Fruit fly (Drosophila melanogaster): ENCODE measurements around the gene Sfp79B.

Sfp79B gene

DNA sequence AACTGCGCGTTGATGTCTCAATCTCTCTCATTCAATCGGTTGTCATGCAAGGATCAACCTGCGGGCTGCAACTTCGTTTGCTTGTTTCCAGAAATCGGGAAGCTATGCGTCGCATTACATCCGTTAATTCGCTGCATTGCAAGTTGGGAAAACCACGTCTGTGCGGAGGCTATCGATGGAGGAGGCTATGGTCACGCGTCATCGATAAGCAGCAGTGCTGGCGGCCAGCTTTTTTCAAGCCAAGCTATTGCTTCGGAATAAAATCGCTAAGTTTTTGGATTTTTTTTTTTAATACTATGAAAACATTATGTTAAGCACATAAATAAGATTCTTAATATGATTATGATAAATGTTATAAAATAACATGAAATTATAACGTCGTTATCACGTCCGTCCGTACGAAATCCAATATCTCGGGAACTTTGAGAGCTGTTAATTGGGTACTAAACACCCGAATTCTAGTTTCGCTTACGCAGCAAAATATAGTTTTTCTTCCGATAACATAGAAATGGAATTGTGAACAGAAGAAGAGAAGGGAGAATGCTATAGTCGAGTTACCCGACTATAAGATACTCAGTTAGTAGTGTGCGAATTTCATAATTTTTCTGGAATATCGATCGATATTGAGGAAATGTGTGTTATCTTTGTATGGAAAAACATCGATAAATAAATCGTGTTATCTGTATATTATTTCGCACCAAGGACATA lies 8.3 kb upstream of the Sfp79B start, which contains the start of gene CG7139:
TSS of gene CG7139 (minus strand) at position 162 of the 708 bp plus-strand sequence.
- TF ChIP-seq CG8159 (tag; optimal IDR thresholded peaks at IDR 0.05) (peak; percentile 29), CG15710 (tag; optimal IDR thresholded peaks at IDR 0.05) (no peak), CG10348 (GFP tag; IDR thresholded peaks at IDR 0.05) (no peak)

DNA sequence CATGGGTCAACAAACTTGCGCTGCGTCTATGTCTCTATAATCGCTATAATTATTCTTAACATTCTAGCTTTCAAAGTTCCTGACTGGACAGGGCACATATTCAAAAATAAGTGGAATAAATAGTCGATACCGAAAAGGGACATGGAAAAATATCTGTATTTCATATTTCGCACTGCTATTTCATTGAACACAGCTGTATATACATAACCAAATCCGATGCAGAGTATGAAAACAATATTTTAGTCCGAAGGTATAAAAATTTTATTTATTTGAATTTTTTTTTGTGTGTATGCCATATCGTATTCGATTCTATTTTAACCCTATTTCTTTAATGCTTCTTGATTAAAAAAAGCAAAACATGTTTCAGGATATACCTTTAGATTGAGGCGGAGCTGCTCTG lies 7.3 kb upstream of the Sfp79B start:
- TF ChIP-seq gl (tag; optimal IDR thresholded peaks at IDR 0.05) (no peak), Pif1A (GFP tag; optimal IDR thresholded peaks at IDR 0.05) (no peak), CG14655 (GFP tag; optimal IDR thresholded peaks at IDR 0.05) (no peak), fd96Ca (GFP tag; IDR thresholded peaks at IDR 0.05) (no peak), CG9948 (tag; optimal IDR thresholded peaks at IDR 0.05) (peak; percentile 28), Pif1B (GFP tag; optimal IDR thresholded peaks at IDR 0.05) (no peak), CG8159 (tag; optimal IDR thresholded peaks at IDR 0.05) (no peak), rn (GFP tag; IDR thresholded peaks at IDR 0.05) (no peak), EcR (GFP tag; optimal IDR thresholded peaks at IDR 0.05) (peak; percentile 32), D1 (tag; optimal IDR thresholded peaks at IDR 0.05) (no peak), Ets98B (GFP tag; IDR thresholded peaks at IDR 0.05) (no peak), CG15710 (tag; optimal IDR thresholded peaks at IDR 0.05) (no peak), CG10348 (GFP tag; IDR thresholded peaks at IDR 0.05) (no peak), CG17806 (tag; optimal IDR thresholded peaks at IDR 0.05) (peak; percentile 7), CG32121 (GFP tag; IDR thresholded peaks at IDR 0.05) (no peak), Snoo (tag; optimal IDR thresholded peaks at IDR 0.05) (no peak), CG12605 (GFP tag; IDR thresholded peaks at IDR 0.05) (no peak), CG34367 (tag; optimal IDR thresholded peaks at IDR 0.05) (no peak), CG13204 (GFP tag; optimal IDR thresholded peaks at IDR 0.05) (no peak), CG4496 (GFP tag; IDR thresholded peaks at IDR 0.05) (peak; percentile 14; the same call in 1 of the 3 replicates), CG8301 (tag; optimal IDR thresholded peaks at IDR 0.05) (no peak)

DNA sequence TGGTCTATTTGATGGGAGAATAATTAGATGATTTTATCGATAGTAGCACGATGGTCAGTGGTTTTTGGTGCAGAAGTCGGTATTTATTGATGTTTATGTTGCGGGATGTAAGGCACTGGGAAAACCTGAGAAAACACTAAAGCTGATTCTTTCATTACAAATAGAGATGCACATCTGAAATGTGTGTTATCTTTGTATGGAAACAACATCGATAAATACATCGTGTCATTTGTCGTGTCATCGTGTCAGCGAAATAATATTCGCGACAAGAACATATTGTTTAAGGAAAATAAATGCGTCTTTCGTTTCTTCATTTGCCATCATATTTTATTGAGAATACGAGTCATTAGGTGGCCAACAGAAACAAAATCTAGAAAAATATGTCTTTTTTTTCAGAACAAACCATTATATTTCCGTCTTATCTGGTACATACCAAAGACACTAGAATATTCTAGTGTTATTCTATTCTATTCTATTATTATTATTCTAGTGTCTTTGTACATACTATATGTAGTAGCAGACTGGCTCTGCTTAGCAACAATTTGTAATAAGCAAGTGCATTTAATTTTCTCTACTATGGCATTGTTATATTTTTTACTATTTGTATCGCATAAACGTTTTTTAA lies 5.7 kb upstream of the Sfp79B start, which contains the start of gene CG7133:
TSS of gene CG7133 (minus strand) at position 177 of the 625 bp plus-strand sequence.
- no peak for TF ChIP-seq fd96Ca (GFP tag; IDR thresholded peaks at IDR 0.05)
- peak; percentile 13; the same call in 1 of the 2 replicates for TF ChIP-seq Ets98B (GFP tag; IDR thresholded peaks at IDR 0.05)
- TF ChIP-seq CG4496 (GFP tag; IDR thresholded peaks at IDR 0.05) = 0 out of 3 replicates have a peak, but pooled peaks have one; percentile 26

DNA sequence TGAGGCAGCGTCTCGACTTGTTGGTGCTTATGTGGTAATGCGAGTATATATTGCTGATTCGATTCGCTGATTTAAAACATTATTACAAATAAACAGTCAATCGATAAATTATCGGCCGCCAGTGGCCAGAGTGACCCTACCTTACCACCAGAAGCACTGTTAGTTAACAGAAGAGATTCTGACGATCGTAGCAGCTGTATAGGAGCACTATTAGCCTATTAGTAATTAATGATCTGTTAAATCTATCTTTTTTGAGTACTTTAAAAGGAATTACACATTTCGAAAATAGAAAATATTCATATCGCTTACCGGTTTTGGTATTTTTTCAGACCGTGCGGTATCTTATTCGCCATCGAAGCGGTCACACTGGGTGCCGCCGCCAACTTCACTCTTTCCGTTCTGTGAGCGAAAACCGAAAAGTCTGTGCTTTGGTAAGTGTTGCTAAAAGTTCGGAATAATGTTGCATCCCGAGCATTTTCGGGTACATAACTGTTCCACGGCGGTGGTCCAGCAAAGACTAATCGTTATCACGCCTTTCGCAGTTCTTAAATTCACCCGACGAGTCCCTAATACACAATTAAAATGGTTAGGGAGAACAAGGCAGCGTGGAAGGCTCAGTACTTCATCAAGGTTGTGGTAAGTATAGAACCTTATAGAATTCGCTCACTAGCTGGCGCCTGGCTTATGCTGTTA lies 4.3 kb upstream of the Sfp79B start, which contains the start of the genes CG7130 and RpLP0:
TSS of gene CG7130 (minus strand) at position 51 of the 693 bp plus-strand sequence.
TSS of gene RpLP0 (plus strand) at position 162 of the 693 bp plus-strand sequence.
- TF ChIP-seq CG4496 (GFP tag; IDR thresholded peaks at IDR 0.05) (peak; percentile 89), CG8159 (tag; optimal IDR thresholded peaks at IDR 0.05) (peak; percentile 54), EcR (GFP tag; optimal IDR thresholded peaks at IDR 0.05) (no peak), CG10348 (GFP tag; IDR thresholded peaks at IDR 0.05) (no peak), gl (tag; optimal IDR thresholded peaks at IDR 0.05) (peak; percentile 69), CG12605 (GFP tag; IDR thresholded peaks at IDR 0.05) (no peak), CG9948 (tag; optimal IDR thresholded peaks at IDR 0.05) (peak; percentile 27), CG34367 (tag; optimal IDR thresholded peaks at IDR 0.05) (peak; percentile 79), CG17806 (tag; optimal IDR thresholded peaks at IDR 0.05) (peak; percentile 41), Pif1B (GFP tag; optimal IDR thresholded peaks at IDR 0.05) (peak; percentile 70), CG15710 (tag; optimal IDR thresholded peaks at IDR 0.05) (peak; percentile 71), Pif1A (GFP tag; optimal IDR thresholded peaks at IDR 0.05) (peak; percentile 84), Snoo (tag; optimal IDR thresholded peaks at IDR 0.05) (peak; percentile 94), CG13204 (GFP tag; optimal IDR thresholded peaks at IDR 0.05) (peak; percentile 63), fd96Ca (GFP tag; IDR thresholded peaks at IDR 0.05) (0 out of 3 replicates have a peak, but pooled peaks have one; percentile 35), CG8301 (tag; optimal IDR thresholded peaks at IDR 0.05) (peak; percentile 35), D1 (tag; optimal IDR thresholded peaks at IDR 0.05) (no peak), rn (GFP tag; IDR thresholded peaks at IDR 0.05) (peak; percentile 60), CG32121 (GFP tag; IDR thresholded peaks at IDR 0.05) (peak; percentile 35; the same call in 1 of the 2 replicates), Ets98B (GFP tag; IDR thresholded peaks at IDR 0.05) (peak; percentile 49), CG14655 (GFP tag; optimal IDR thresholded peaks at IDR 0.05) (no peak)

DNA sequence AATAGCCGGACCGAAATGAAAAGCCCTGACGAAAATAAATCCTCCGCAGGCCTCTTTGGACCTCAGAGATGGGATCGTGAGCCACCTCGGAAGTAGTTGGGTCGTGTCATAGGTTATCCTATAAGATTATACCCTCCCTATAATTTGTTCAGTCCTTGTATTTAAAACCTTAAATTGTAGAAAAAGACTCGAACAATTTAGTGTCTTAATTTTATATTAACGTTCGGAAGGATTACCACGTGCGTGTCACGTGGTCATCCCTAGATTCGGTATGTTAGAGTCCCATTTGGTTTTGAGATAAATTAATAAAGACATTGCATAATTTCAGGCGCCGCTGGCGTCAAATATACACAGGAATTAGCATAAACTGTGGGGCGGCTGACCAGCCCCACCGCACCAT lies 2.1 kb upstream of the Sfp79B start:
- TF ChIP-seq CG32121 (GFP tag; IDR thresholded peaks at IDR 0.05) (peak; percentile 58), CG9948 (tag; optimal IDR thresholded peaks at IDR 0.05) (peak; percentile 50), CG8301 (tag; optimal IDR thresholded peaks at IDR 0.05) (peak; percentile 61), CG8159 (tag; optimal IDR thresholded peaks at IDR 0.05) (peak; percentile 61), CG10348 (GFP tag; IDR thresholded peaks at IDR 0.05) (no peak), EcR (GFP tag; optimal IDR thresholded peaks at IDR 0.05) (no peak), CG34367 (tag; optimal IDR thresholded peaks at IDR 0.05) (peak; percentile 52), Ets98B (GFP tag; IDR thresholded peaks at IDR 0.05) (peak; percentile 65), Pif1B (GFP tag; optimal IDR thresholded peaks at IDR 0.05) (peak; percentile 71), gl (tag; optimal IDR thresholded peaks at IDR 0.05) (no peak), CG17806 (tag; optimal IDR thresholded peaks at IDR 0.05) (peak; percentile 48), CG4496 (GFP tag; IDR thresholded peaks at IDR 0.05) (peak; percentile 76), CG12605 (GFP tag; IDR thresholded peaks at IDR 0.05) (no peak), rn (GFP tag; IDR thresholded peaks at IDR 0.05) (no peak), D1 (tag; optimal IDR thresholded peaks at IDR 0.05) (no peak), Pif1A (GFP tag; optimal IDR thresholded peaks at IDR 0.05) (peak; percentile 70), CG15710 (tag; optimal IDR thresholded peaks at IDR 0.05) (peak; percentile 64), fd96Ca (GFP tag; IDR thresholded peaks at IDR 0.05) (peak; percentile 76), Snoo (tag; optimal IDR thresholded peaks at IDR 0.05) (peak; percentile 52), CG14655 (GFP tag; optimal IDR thresholded peaks at IDR 0.05) (peak; percentile 65), CG13204 (GFP tag; optimal IDR thresholded peaks at IDR 0.05) (no peak)

Measured in whole organism, pupa.